Worm (Caenorhabditis elegans): ENCODE results near the gene cyp-25A1.

DNA sequence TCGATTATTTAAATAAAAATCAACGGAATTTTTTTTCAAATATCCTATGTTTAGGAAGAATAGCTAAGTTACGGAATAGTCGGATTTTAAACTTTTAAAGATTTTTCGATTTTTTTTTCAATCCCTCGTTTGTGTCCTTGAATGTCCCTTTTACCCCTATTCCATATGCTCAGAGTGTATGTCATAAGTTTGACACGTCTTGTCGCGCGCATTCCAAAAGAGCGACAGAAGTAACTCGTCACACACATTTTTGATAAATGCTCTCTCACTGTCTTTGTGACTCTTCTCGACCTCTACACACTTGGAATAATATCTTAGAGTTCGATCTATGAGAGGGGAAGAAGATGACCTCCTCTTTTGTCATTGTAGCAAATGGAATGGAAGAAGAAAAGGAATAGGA is 48.5 kb upstream of the cyp-25A1 start:
- TF ChIP-seq nhr-12 (tag; optimal IDR thresholded peaks at IDR 0.05): no peak
- TF ChIP-seq ama-1 (optimal IDR thresholded peaks at IDR 0.05): no peak
- TF ChIP-seq ceh-16 (tag; optimal IDR thresholded peaks at IDR 0.05): no peak
- TF ChIP-seq lin-39 (tag; optimal IDR thresholded peaks at IDR 0.05): no peak
- TF ChIP-seq unc-39 (tag; optimal IDR thresholded peaks at IDR 0.05): no peak
- no peak for TF ChIP-seq aly-2 (tag; optimal IDR thresholded peaks at IDR 0.05)
- TF ChIP-seq R02D3.7 (tag; optimal IDR thresholded peaks at IDR 0.05): no peak
- no peak for TF ChIP-seq zag-1 (tag; optimal IDR thresholded peaks at IDR 0.05)
- no peak for TF ChIP-seq lsy-2 (tag; optimal IDR thresholded peaks at IDR 0.05)
- no peak for TF ChIP-seq unc-55 (GFP tag; optimal IDR thresholded peaks at IDR 0.05)
- no peak for TF ChIP-seq snpc-4 (tag; optimal IDR thresholded peaks at IDR 0.05)
- TF ChIP-seq alr-1 (tag; optimal IDR thresholded peaks at IDR 0.05): no peak
- TF ChIP-seq ztf-4 (tag; optimal IDR thresholded peaks at IDR 0.05): no peak
- no peak for TF ChIP-seq ZK546.5 (tag; optimal IDR thresholded peaks at IDR 0.05)
